Worm (Caenorhabditis elegans) whole organism, L4/young adult: Measurements from ENCODE around the gene pyt-1.

Source experiments
- dao-5 ChIP-seq: sonication (generic microtip); optimal IDR thresholded peaks from 2 replicates; lab custom pipeline; 2016; ENCODE audit warnings: missing genotype, missing genetic modification characterization, moderate library complexity, missing compliant biosample characterization
- him-1 ChIP-seq: sonication (generic microtip); optimal IDR thresholded peaks from 2 replicates; lab custom pipeline; 2016; ENCODE audit warnings: missing genotype, missing genetic modification reagents, missing genetic modification characterization, missing compliant biosample characterization

- TF ChIP-seq him-1: no peak
- TF ChIP-seq dao-5 (tag; lab: Kevin White, UChicago): no peak
Measured at ce11 chrV:10221317-10221716, 7.8 kb downstream of the pyt-1 start, which contains the start of the genes fipr-5 and fipr-9.
